Worm (Caenorhabditis elegans) whole organism, L2 larva: Measurements from ENCODE around the gene ger-1.

ENCODE experiments used
- C34F6.9 ChIP-seq: fragments of 150-350 bp; optimal IDR thresholded peaks from 2 replicates; lab custom pipeline; 2014; ENCODE audit warnings: missing biosample characterization, missing genetic modification characterization
- F13H6.1 ChIP-seq: sonication (generic microtip); optimal IDR thresholded peaks from 2 replicates; lab custom pipeline; 2016; ENCODE audit warnings: missing genetic modification characterization, missing compliant biosample characterization
- R02D3.7 ChIP-seq: fragments of 150-350 bp; optimal IDR thresholded peaks from 2 replicates; lab custom pipeline; 2014; ENCODE audit warnings: missing biosample characterization, missing genetic modification characterization
- alr-1 ChIP-seq: fragments of 150-350 bp; optimal IDR thresholded peaks from 2 replicates; lab custom pipeline; 2014; ENCODE audit warnings: missing biosample characterization, missing genetic modification characterization
- aly-2 ChIP-seq: fragments of 150-350 bp; optimal IDR thresholded peaks from 2 replicates; lab custom pipeline; 2014; ENCODE audit warnings: missing biosample characterization, missing genetic modification characterization
- ama-1 ChIP-seq: fragments of 150-350 bp; optimal IDR thresholded peaks from 2 replicates; lab custom pipeline; 2018; ENCODE audit warnings: inconsistent platforms
- ceh-16 ChIP-seq: fragments of 150-350 bp; optimal IDR thresholded peaks from 2 replicates; lab custom pipeline; 2014; ENCODE audit warnings: missing biosample characterization, missing genetic modification characterization
- crh-2 ChIP-seq: sonication (generic microtip); optimal IDR thresholded peaks from 2 replicates; lab custom pipeline; 2017; ENCODE audit warnings: missing biosample characterization, missing genetic modification characterization
- egl-27 ChIP-seq: sonication (generic microtip); optimal IDR thresholded peaks from 3 replicates; lab custom pipeline; 2017; ENCODE audit warnings: missing biosample characterization, missing genetic modification reagents, missing genetic modification characterization
- elt-1 ChIP-seq: fragments of 150-350 bp; optimal IDR thresholded peaks from 2 replicates; lab custom pipeline; 2014; ENCODE audit warnings: missing biosample characterization, missing genetic modification characterization
- elt-3 ChIP-seq: sonication (generic microtip); optimal IDR thresholded peaks from 2 replicates; lab custom pipeline; 2017; ENCODE audit warnings: missing biosample characterization, missing genetic modification characterization
- fos-1 ChIP-seq: fragments of 150-350 bp; optimal IDR thresholded peaks from 2 replicates; lab custom pipeline; 2014; ENCODE audit warnings: missing biosample characterization, missing genetic modification characterization
- gmeb-1 ChIP-seq: fragments of 150-350 bp; optimal IDR thresholded peaks from 2 replicates; lab custom pipeline; 2014; ENCODE audit warnings: missing biosample characterization, missing genetic modification characterization
- lin-11 ChIP-seq: fragments of 150-350 bp; sonication (generic microtip); optimal IDR thresholded peaks from 2 replicates; lab custom pipeline; 2014; ENCODE audit warnings: missing biosample characterization, missing genetic modification characterization, inconsistent platforms, mixed read lengths
- lin-13 ChIP-seq: fragments of 150-350 bp; optimal IDR thresholded peaks from 2 replicates; lab custom pipeline; 2014; ENCODE audit warnings: missing biosample characterization, missing genetic modification reagents, missing genetic modification characterization
- lsy-2 ChIP-seq, 2 experiments: fragments of 150-350 bp in 1 of 2; sonication (generic microtip) in 1 of 2; optimal IDR thresholded peaks; 2 replicates each; lab custom pipeline; 2014 to 2017; ENCODE audit warnings: missing biosample characterization in 2 of 2, missing genetic modification characterization in 2 of 2
- mab-5 ChIP-seq: fragments of 150-350 bp; optimal IDR thresholded peaks from 2 replicates; lab custom pipeline; 2014; ENCODE audit warnings: missing biosample characterization, missing genetic modification characterization
- mbf-1 ChIP-seq: sonication (generic microtip); optimal IDR thresholded peaks from 2 replicates; lab custom pipeline; 2017; ENCODE audit warnings: missing biosample characterization, missing genetic modification characterization
- nhr-11 ChIP-seq: fragments of 150-350 bp; optimal IDR thresholded peaks from 2 replicates; lab custom pipeline; 2014; ENCODE audit warnings: missing biosample characterization, missing genetic modification characterization
- nhr-129 ChIP-seq: fragments of 150-350 bp; optimal IDR thresholded peaks from 2 replicates; lab custom pipeline; 2014; ENCODE audit warnings: missing biosample characterization, missing genetic modification characterization
- nhr-21 ChIP-seq: fragments of 150-350 bp; optimal IDR thresholded peaks from 2 replicates; lab custom pipeline; 2014; ENCODE audit warnings: missing biosample characterization, missing genetic modification characterization
- nhr-23 ChIP-seq: fragments of 150-350 bp; optimal IDR thresholded peaks from 2 replicates; lab custom pipeline; 2014; ENCODE audit warnings: missing biosample characterization, missing genetic modification reagents, missing genetic modification characterization
- nhr-25 ChIP-seq: fragments of 150-350 bp; sonication (generic microtip); optimal IDR thresholded peaks from 3 replicates; lab custom pipeline; 2014; ENCODE audit warnings: missing biosample characterization, missing genetic modification characterization
- nhr-6 ChIP-seq: fragments of 150-350 bp; optimal IDR thresholded peaks from 2 replicates; lab custom pipeline; 2014; ENCODE audit warnings: missing biosample characterization, missing genetic modification characterization
- nhr-77 ChIP-seq: fragments of 150-350 bp; optimal IDR thresholded peaks from 2 replicates; lab custom pipeline; 2014; ENCODE audit warnings: missing biosample characterization, missing genetic modification characterization
- peb-1 ChIP-seq: fragments of 150-350 bp; optimal IDR thresholded peaks from 2 replicates; lab custom pipeline; 2014; ENCODE audit warnings: missing biosample characterization, missing genetic modification characterization
- skn-1 ChIP-seq: sonication (generic microtip); optimal IDR thresholded peaks from 2 replicates; lab custom pipeline; 2017; ENCODE audit warnings: missing biosample characterization, missing genetic modification characterization
- sma-3 ChIP-seq: sonication (generic microtip); optimal IDR thresholded peaks from 2 replicates; lab custom pipeline; 2016; ENCODE audit warnings: missing genetic modification reagents, missing genetic modification characterization, missing compliant biosample characterization
- sma-9 ChIP-seq, 2 experiments: fragments of 150-350 bp in 1 of 2; sonication (generic microtip) in 1 of 2; optimal IDR thresholded peaks; 2 replicates each; lab custom pipeline; 2014 to 2016; ENCODE audit warnings: missing genetic modification characterization in 2 of 2, mild to moderate bottlenecking in 1 of 2, missing biosample characterization in 1 of 2, missing compliant biosample characterization in 1 of 2, missing genetic modification reagents in 1 of 2, moderate library complexity in 1 of 2
- snpc-4 ChIP-seq: fragments of 150-350 bp; optimal IDR thresholded peaks from 2 replicates; lab custom pipeline; 2014; ENCODE audit warnings: missing biosample characterization, missing genetic modification characterization
- unc-55 ChIP-seq: fragments of 150-350 bp; sonication (generic microtip); optimal IDR thresholded peaks from 3 replicates; lab custom pipeline; 2014; ENCODE audit warnings: missing biosample characterization, missing genetic modification reagents, missing genetic modification characterization
- unc-62 ChIP-seq: fragments of 150-350 bp; optimal IDR thresholded peaks from 2 replicates; lab custom pipeline; 2014; ENCODE audit warnings: missing biosample characterization, missing genetic modification reagents, missing genetic modification characterization
- zag-1 ChIP-seq: fragments of 150-350 bp; optimal IDR thresholded peaks from 2 replicates; lab custom pipeline; 2014; ENCODE audit warnings: missing biosample characterization, missing genetic modification characterization
- ztf-1 ChIP-seq: fragments of 200-800 bp; sonication (Bioruptor generic); conservative IDR thresholded peaks from 2 replicates; pipeline ENCODE4 v1.3.6; 2022; ENCODE audit warnings: missing genetic modification characterization, missing compliant biosample characterization
- ztf-11 ChIP-seq: sonication (generic microtip); optimal IDR thresholded peaks from 2 replicates; lab custom pipeline; 2017; ENCODE audit warnings: missing biosample characterization, missing genetic modification characterization
- ztf-4 ChIP-seq: fragments of 150-350 bp; optimal IDR thresholded peaks from 2 replicates; lab custom pipeline; 2014; ENCODE audit warnings: missing biosample characterization, missing genetic modification characterization

Gene ger-1

ce11 chrIII:7030044-7030804 is 37.1 kb downstream of the ger-1 start:
- peak; percentile 62 for TF ChIP-seq unc-55 (GFP tag; lab: Kevin White, UChicago)
- TF ChIP-seq nhr-6 (tag; lab: Kevin White, UChicago), result no peak
- TF ChIP-seq nhr-129 (tag; lab: Kevin White, UChicago), result peak; percentile 62
- TF ChIP-seq gmeb-1 (tag; lab: Kevin White, UChicago), result peak; percentile 27
- peak; percentile 49 for TF ChIP-seq sma-9 (GFP tag; optimal IDR thresholded peaks at IDR 0.05; lab: Kevin White, UChicago)
- no peak for TF ChIP-seq sma-9 (tag; optimal IDR thresholded peaks at IDR 0.05; lab: Kevin White, UChicago)
- peak; percentile 38 for TF ChIP-seq F13H6.1 (tag; lab: Kevin White, UChicago)
- no peak for TF ChIP-seq nhr-25 (tag; lab: Kevin White, UChicago)
- peak in 1 of 2 experiments; percentile 52 for TF ChIP-seq lsy-2 (tag; optimal IDR thresholded peaks at IDR 0.05; lab: Kevin White, UChicago)
- no peak for TF ChIP-seq aly-2 (tag; lab: Kevin White, UChicago)
- TF ChIP-seq elt-1 (tag; lab: Kevin White, UChicago), result no peak
- TF ChIP-seq ceh-16 (tag; lab: Kevin White, UChicago), result no peak
- TF ChIP-seq crh-2, result peak; percentile 43
- TF ChIP-seq C34F6.9, result peak; percentile 19
- TF ChIP-seq snpc-4 (tag; lab: Kevin White, UChicago), result peak; percentile 94
- no peak for TF ChIP-seq ztf-11
- TF ChIP-seq mbf-1 (tag; lab: Kevin White, UChicago), result no peak
- peak; percentile 18 for TF ChIP-seq sma-3 (GFP tag; lab: Kevin White, UChicago)
- peak; percentile 27 for TF ChIP-seq lin-13 (GFP tag; lab: Kevin White, UChicago)

- TF ChIP-seq nhr-77 (tag; lab: Kevin White, UChicago), result no peak
- TF ChIP-seq fos-1 (tag; lab: Kevin White, UChicago), result no peak
- TF ChIP-seq ztf-1, result no peak
- no peak for TF ChIP-seq mbf-1 (tag; lab: Kevin White, UChicago)
- no peak for TF ChIP-seq skn-1 (tag; lab: Kevin White, UChicago)
- TF ChIP-seq peb-1, result no peak
- TF ChIP-seq nhr-21 (tag; lab: Kevin White, UChicago), result no peak
- TF ChIP-seq snpc-4 (tag; lab: Kevin White, UChicago), result no peak
- no peak for TF ChIP-seq nhr-6 (tag; lab: Kevin White, UChicago)
- no peak for TF ChIP-seq ama-1 (lab: Kevin White, UChicago)
- TF ChIP-seq elt-3, result no peak
- TF ChIP-seq egl-27, result no peak
- no peak for TF ChIP-seq alr-1 (tag; lab: Kevin White, UChicago)
- no peak for TF ChIP-seq nhr-23 (tag; lab: Kevin White, UChicago)
- TF ChIP-seq nhr-11 (tag; lab: Kevin White, UChicago), result no peak
- no peak for TF ChIP-seq ztf-11
- no peak for TF ChIP-seq unc-62
Measured at ce11 chrIII:7029105-7029504, 38.2 kb downstream of the ger-1 start, which contains the start of gene cyk-1. cyk-1 (minus strand) TSS chrIII:7029205.

ce11 chrIII:7025839-7026238 is 41.4 kb downstream of the ger-1 start:
- TF ChIP-seq mab-5 (tag; lab: Kevin White, UChicago), result no peak
- no peak for TF ChIP-seq skn-1 (tag; lab: Kevin White, UChicago)
- TF ChIP-seq alr-1 (tag; lab: Kevin White, UChicago), result no peak
- TF ChIP-seq mbf-1 (tag; lab: Kevin White, UChicago), result no peak
- no peak for TF ChIP-seq sma-9 (GFP tag; optimal IDR thresholded peaks at IDR 0.05; lab: Kevin White, UChicago)
- TF ChIP-seq sma-9 (tag; optimal IDR thresholded peaks at IDR 0.05; lab: Kevin White, UChicago), result no peak

ce11 chrIII:7021156-7021637 is 46.1 kb downstream of the ger-1 start, which contains the start of gene rfl-1:
rfl-1 (plus strand) TSS chrIII:7021206.
- TF ChIP-seq F13H6.1 (tag; lab: Kevin White, UChicago), result peak; percentile 34
- no peak for TF ChIP-seq lin-11 (tag; lab: Kevin White, UChicago)
- TF ChIP-seq nhr-129 (tag; lab: Kevin White, UChicago), result peak; percentile 59
- TF ChIP-seq C34F6.9, result peak; percentile 69
- TF ChIP-seq crh-2, result peak; percentile 49
- TF ChIP-seq elt-3, result no peak
- peak; percentile 37 for TF ChIP-seq sma-3 (GFP tag; lab: Kevin White, UChicago)
- TF ChIP-seq lsy-2 (tag; optimal IDR thresholded peaks at IDR 0.05; lab: Kevin White, UChicago), result peak; percentile 47 to 84
- TF ChIP-seq zag-1 (tag; lab: Kevin White, UChicago), result no peak
- TF ChIP-seq fos-1 (tag; lab: Kevin White, UChicago), result no peak
- TF ChIP-seq R02D3.7, result peak; percentile 86
- TF ChIP-seq sma-9 (GFP tag; optimal IDR thresholded peaks at IDR 0.05; lab: Kevin White, UChicago), result peak; percentile 6
- no peak for TF ChIP-seq sma-9 (tag; optimal IDR thresholded peaks at IDR 0.05; lab: Kevin White, UChicago)
- TF ChIP-seq ztf-4 (tag; lab: Kevin White, UChicago), result peak; percentile 8
- TF ChIP-seq unc-62, result no peak
- TF ChIP-seq unc-55 (GFP tag; lab: Kevin White, UChicago), result peak; percentile 79
